Fruit fly (Drosophila melanogaster) whole organism, embryonic: ENCODE measurements around the gene CG32483.

Source experiments
- Awh ChIP-seq: fragments of 200-800 bp; sonication (Bioruptor generic); IDR thresholded peaks from 2 replicates; pipeline ENCODE4, ENCODE4 v1.3.6; 2022; ENCODE audit warnings: missing biosample characterization, missing genetic modification characterization
- CG10462 ChIP-seq: fragments of 200-800 bp; sonication (Bioruptor generic); optimal IDR thresholded peaks from 2 replicates; lab custom pipeline; 2016; ENCODE audit warnings: missing biosample characterization, missing genetic modification characterization
- CG10959 ChIP-seq: fragments of 200-800 bp; sonication (Bioruptor generic); IDR thresholded peaks from 2 replicates; pipeline ENCODE4 v1.3.6; 2022; ENCODE audit warnings: missing biosample characterization, missing genetic modification characterization
- CG12659 ChIP-seq: fragments of 200-800 bp; sonication (Bioruptor generic); optimal IDR thresholded peaks from 3 replicates; lab custom pipeline; 2017; ENCODE audit warnings: mild to moderate bottlenecking, missing biosample characterization, missing genetic modification reagents, missing genetic modification characterization
- CG15011 ChIP-seq: fragments of 200-800 bp; sonication (Bioruptor generic); optimal IDR thresholded peaks from 3 replicates; lab custom pipeline; 2018; ENCODE audit warnings: missing biosample characterization, mild to moderate bottlenecking, missing genetic modification characterization
- CG16779 ChIP-seq: fragments of 200-800 bp; sonication (Bioruptor generic); IDR thresholded peaks from 2 replicates; pipeline ENCODE4 v1.3.6; 2022; ENCODE audit warnings: missing biosample characterization, missing genetic modification characterization
- CG17912 ChIP-seq: fragments of 200-800 bp; sonication (Bioruptor generic); optimal IDR thresholded peaks from 2 replicates; lab custom pipeline; 2018; ENCODE audit warnings: missing biosample characterization, mild to moderate bottlenecking, missing genetic modification characterization
- CG18476 ChIP-seq: fragments of 200-800 bp; sonication (Bioruptor generic); optimal IDR thresholded peaks from 2 replicates; lab custom pipeline; 2016; ENCODE audit warnings: missing biosample characterization, mild to moderate bottlenecking, missing genetic modification characterization
- CG2889 ChIP-seq: fragments of 200-800 bp; sonication (Bioruptor generic); IDR thresholded peaks from 3 replicates; pipeline ENCODE4 v1.3.6; 2022; ENCODE audit warnings: missing biosample characterization, missing genetic modification characterization
- CG31365 ChIP-seq: fragments of 200-800 bp; sonication (Bioruptor generic); optimal IDR thresholded peaks from 2 replicates; lab custom pipeline; 2018; ENCODE audit warnings: missing biosample characterization, mild to moderate bottlenecking, missing genetic modification characterization
- CG31441 ChIP-seq: fragments of 200-800 bp; sonication (Bioruptor generic); IDR thresholded peaks from 2 replicates; pipeline ENCODE4 v1.3.6; 2022; ENCODE audit warnings: missing biosample characterization, missing genetic modification characterization
- CG32532 ChIP-seq: fragments of 200-800 bp; sonication (Bioruptor generic); IDR thresholded peaks from 2 replicates; pipeline ENCODE4 v1.3.6; 2022; ENCODE audit warnings: missing biosample characterization, missing genetic modification characterization
- CG3281 ChIP-seq: fragments of 200-800 bp; sonication (Bioruptor generic); optimal IDR thresholded peaks from 3 replicates; lab custom pipeline; 2017; ENCODE audit warnings: missing biosample characterization, mild to moderate bottlenecking, missing genetic modification characterization
- CG4282 ChIP-seq: fragments of 200-800 bp; sonication (Bioruptor generic); optimal IDR thresholded peaks from 2 replicates; lab custom pipeline; 2016; ENCODE audit warnings: missing biosample characterization, missing genetic modification characterization
- CG4360 ChIP-seq: fragments of 200-800 bp; sonication (Bioruptor generic); IDR thresholded peaks from 2 replicates; pipeline ENCODE4 v1.3.6; 2022; ENCODE audit warnings: missing biosample characterization, missing genetic modification characterization
- CG43689 ChIP-seq: fragments of 200-800 bp; sonication (Bioruptor generic); IDR thresholded peaks from 2 replicates; pipeline ENCODE4 v1.3.6; 2022; ENCODE audit warnings: missing biosample characterization, missing genetic modification characterization
- CG4404 ChIP-seq: fragments of 200-800 bp; sonication (Bioruptor generic); IDR thresholded peaks from 2 replicates; pipeline ENCODE4 v1.3.6; 2022; ENCODE audit warnings: missing biosample characterization, missing genetic modification characterization
- CG4617 ChIP-seq: fragments of 200-800 bp; sonication (Bioruptor generic); optimal IDR thresholded peaks from 3 replicates; lab custom pipeline; 2016; ENCODE audit warnings: missing biosample characterization, missing genetic modification characterization, borderline replicate concordance
- CG7271 ChIP-seq: fragments of 200-800 bp; sonication (Bioruptor generic); optimal IDR thresholded peaks from 2 replicates; lab custom pipeline; 2018; ENCODE audit warnings: missing biosample characterization, mild to moderate bottlenecking, missing genetic modification characterization, moderate library complexity
- CG8281 ChIP-seq: fragments of 200-800 bp; sonication (Bioruptor generic); optimal IDR thresholded peaks from 2 replicates; lab custom pipeline; 2018; ENCODE audit warnings: missing biosample characterization, mild to moderate bottlenecking, missing genetic modification characterization, moderate library complexity
- CG8924 ChIP-seq: fragments of 200-800 bp; optimal IDR thresholded peaks from 3 replicates; lab custom pipeline; 2019; ENCODE audit warnings: missing biosample characterization, mild to moderate bottlenecking, missing genetic modification characterization, moderate library complexity
- CG9437 ChIP-seq: fragments of 200-800 bp; sonication (Bioruptor generic); optimal IDR thresholded peaks from 2 replicates; lab custom pipeline; 2018; ENCODE audit warnings: missing biosample characterization, mild to moderate bottlenecking, missing genetic modification characterization
- CG9932 ChIP-seq: fragments of 200-800 bp; sonication (Bioruptor generic); IDR thresholded peaks from 2 replicates; pipeline ENCODE4 v1.3.6; 2022; ENCODE audit warnings: missing biosample characterization, missing genetic modification characterization
- Dek ChIP-seq: fragments of 200-800 bp; sonication (Bioruptor generic); optimal IDR thresholded peaks from 3 replicates; lab custom pipeline; 2019; ENCODE audit warnings: missing biosample characterization, mild to moderate bottlenecking, missing genetic modification characterization, moderate library complexity
- Dll ChIP-seq: fragments of 200-800 bp; sonication (Bioruptor generic); IDR thresholded peaks from 4 replicates; pipeline ENCODE4 v1.3.6; 2022; ENCODE audit warnings: missing biosample characterization, missing genetic modification characterization; ENCODE audit not compliant: partially characterized antibody
- ERR ChIP-seq: fragments of 200-800 bp; sonication (Bioruptor generic); optimal IDR thresholded peaks from 2 replicates; lab custom pipeline; 2016; ENCODE audit warnings: missing biosample characterization, missing genetic modification characterization
- Ets97D ChIP-seq: fragments of 200-800 bp; sonication (Bioruptor generic); optimal IDR thresholded peaks from 3 replicates; lab custom pipeline; 2016; ENCODE audit warnings: missing biosample characterization, missing genetic modification characterization
- Fer3 ChIP-seq: fragments of 200-800 bp; sonication (Bioruptor generic); optimal IDR thresholded peaks from 2 replicates; lab custom pipeline; 2018; ENCODE audit warnings: missing biosample characterization, mild to moderate bottlenecking, missing genetic modification characterization, moderate library complexity
- HLH3B ChIP-seq: fragments of 200-800 bp; sonication (Bioruptor generic); IDR thresholded peaks from 2 replicates; pipeline ENCODE4 v1.3.6; 2022; ENCODE audit warnings: missing biosample characterization, missing genetic modification characterization
- Hr78 ChIP-seq, 2 experiments: fragments of 200-800 bp in 1 of 2; fragments of >200 bp in 1 of 2; sonication (Bioruptor generic) in 1 of 2; optimal IDR thresholded peaks; 2 replicates each; lab custom pipeline; 2017 to 2019; ENCODE audit warnings: missing biosample characterization in 2 of 2, missing genetic modification characterization in 2 of 2, mild to moderate bottlenecking in 1 of 2, moderate library complexity in 1 of 2
- Hsf ChIP-seq: fragments of 200-800 bp; sonication (Bioruptor generic); optimal IDR thresholded peaks from 3 replicates; lab custom pipeline; 2016; ENCODE audit warnings: missing biosample characterization, missing genetic modification characterization
- NK7.1 ChIP-seq: fragments of 200-800 bp; sonication (Bioruptor generic); optimal IDR thresholded peaks from 3 replicates; lab custom pipeline; 2016; ENCODE audit warnings: missing biosample characterization, missing genetic modification characterization
- Opbp ChIP-seq: fragments of 200-800 bp; sonication (Bioruptor generic); IDR thresholded peaks from 3 replicates; pipeline ENCODE4 v1.3.6; 2022; ENCODE audit warnings: missing biosample characterization, missing genetic modification characterization; ENCODE audit not compliant: partially characterized antibody
- Xrp1 ChIP-seq: fragments of 200-800 bp; sonication (Bioruptor generic); IDR thresholded peaks from 2 replicates; pipeline ENCODE4 v1.3.6; 2022; ENCODE audit warnings: missing biosample characterization, missing genetic modification characterization
- bigmax ChIP-seq: fragments of 200-800 bp; sonication (Bioruptor generic); optimal IDR thresholded peaks from 2 replicates; lab custom pipeline; 2018; ENCODE audit warnings: missing biosample characterization, mild to moderate bottlenecking, missing genetic modification characterization
- cas ChIP-seq: fragments of 200-800 bp; sonication (Bioruptor generic); IDR thresholded peaks from 2 replicates; pipeline ENCODE4 v1.3.6; 2022; ENCODE audit warnings: missing biosample characterization, missing genetic modification characterization
- cg ChIP-seq: fragments of 200-800 bp; sonication (Bioruptor generic); optimal IDR thresholded peaks from 3 replicates; lab custom pipeline; 2019; ENCODE audit warnings: missing biosample characterization, mild to moderate bottlenecking, missing genetic modification characterization, moderate library complexity
- eyg ChIP-seq: fragments of 200-800 bp; sonication (Bioruptor generic); optimal IDR thresholded peaks from 3 replicates; lab custom pipeline; 2016; ENCODE audit warnings: missing biosample characterization, missing genetic modification characterization
- fru ChIP-seq: fragments of >200 bp; optimal IDR thresholded peaks from 2 replicates; lab custom pipeline; 2017
- gro ChIP-seq: fragments of 200-800 bp; sonication (Bioruptor generic); optimal IDR thresholded peaks from 2 replicates; lab custom pipeline; 2016; ENCODE audit warnings: missing biosample characterization, missing genetic modification characterization
- lmd ChIP-seq: fragments of 200-800 bp; sonication (Bioruptor generic); IDR thresholded peaks from 2 replicates; pipeline ENCODE4 v1.3.6; 2022; ENCODE audit warnings: missing biosample characterization, missing genetic modification characterization
- mld ChIP-seq: fragments of 200-800 bp; sonication (Bioruptor generic); IDR thresholded peaks from 3 replicates; pipeline ENCODE4 v1.3.6; 2022; ENCODE audit warnings: missing biosample characterization, missing genetic modification characterization; ENCODE audit not compliant: partially characterized antibody
- pfk ChIP-seq: fragments of 200-800 bp; sonication (Bioruptor generic); optimal IDR thresholded peaks from 2 replicates; lab custom pipeline; 2018; ENCODE audit warnings: missing biosample characterization, mild to moderate bottlenecking, missing genetic modification characterization, moderate library complexity
- prd ChIP-seq, 3 experiments: fragments of >200 bp in 2 of 3; fragments of 200-800 bp in 1 of 3; sonication (Bioruptor generic) in 1 of 3; optimal IDR thresholded peaks in 2 of 3; IDR thresholded peaks in 1 of 3; 2 replicates in 2 of 3; 3 replicates in 1 of 3; pipeline versions ENCODE4 v1.3.6 to Lab custom; 2017 to 2022; ENCODE audit warnings: missing biosample characterization in 1 of 3, missing genetic modification characterization in 1 of 3
- shn ChIP-seq: fragments of 200-800 bp; sonication (Bioruptor generic); optimal IDR thresholded peaks from 3 replicates; lab custom pipeline; 2016; ENCODE audit warnings: missing biosample characterization, missing genetic modification characterization
- sima ChIP-seq: fragments of 200-800 bp; sonication (Bioruptor generic); optimal IDR thresholded peaks from 2 replicates; lab custom pipeline; 2016; ENCODE audit warnings: missing biosample characterization, missing genetic modification characterization
- sr ChIP-seq: fragments of 200-800 bp; sonication (Bioruptor generic); IDR thresholded peaks from 3 replicates; pipeline ENCODE4 v1.3.6; 2022; ENCODE audit warnings: missing biosample characterization, missing genetic modification characterization
- vfl ChIP-seq: fragments of 200-800 bp; sonication (Bioruptor generic); optimal IDR thresholded peaks from 2 replicates; lab custom pipeline; 2016; ENCODE audit warnings: missing biosample characterization, missing genetic modification characterization
- zen ChIP-seq: fragments of 200-800 bp; sonication (Bioruptor generic); optimal IDR thresholded peaks from 3 replicates; lab custom pipeline; 2018; ENCODE audit warnings: missing biosample characterization, mild to moderate bottlenecking, missing genetic modification characterization, moderate library complexity
- zfh1 ChIP-seq: fragments of 200-800 bp; sonication (Bioruptor generic); IDR thresholded peaks from 3 replicates; pipeline ENCODE4 v1.3.6; 2022; ENCODE audit warnings: missing biosample characterization, missing genetic modification characterization

CG32483 gene

dm6 chr3L:681793-682369 lies 8.0 kb downstream of the CG32483 start (continued):
- peak; percentile 78 for TF ChIP-seq CG17912 (GFP tag; lab: Kevin White, UChicago)
- no peak for TF ChIP-seq CG18476 (GFP tag; lab: Kevin White, UChicago)
- TF ChIP-seq vfl (GFP tag; lab: Kevin White, UChicago), result peak; percentile 33
- TF ChIP-seq CG31365 (tag; lab: Kevin White, UChicago), result peak; percentile 59
- TF ChIP-seq CG9932 (GFP tag; lab: Robert Waterston, UW), result no peak
- TF ChIP-seq cas, result no peak
- TF ChIP-seq bigmax (GFP tag; lab: Kevin White, UChicago), result peak; percentile 13
- TF ChIP-seq CG4404 (GFP tag; lab: Robert Waterston, UW), result 0 out of 2 replicates have a peak, but pooled peaks have one; percentile 18
- 0 out of 2 replicates have a peak, but pooled peaks have one; percentile 28 for TF ChIP-seq CG4360 (GFP tag; lab: Robert Waterston, UW)
- TF ChIP-seq NK7.1 (GFP tag; lab: Kevin White, UChicago), result no peak
- TF ChIP-seq ERR (GFP tag; lab: Kevin White, UChicago), result peak; percentile 8
- TF ChIP-seq Ets97D (GFP tag; lab: Kevin White, UChicago), result peak; percentile 63
- no peak for TF ChIP-seq prd (optimal IDR thresholded peaks at IDR 0.05; lab: Kevin White, UChicago)
- TF ChIP-seq prd (GFP tag; IDR thresholded peaks at IDR 0.05; lab: Robert Waterston, UW), result no peak
- TF ChIP-seq shn (GFP tag; lab: Kevin White, UChicago), result peak; percentile 11
- peak; percentile 37; the same call in 1 of the 2 replicates for TF ChIP-seq CG32532 (GFP tag; lab: Robert Waterston, UW)
- TF ChIP-seq lmd (GFP tag; lab: Robert Waterston, UW), result 0 out of 2 replicates have a peak, but pooled peaks have one; percentile 5
- TF ChIP-seq CG2889, result no peak
- TF ChIP-seq zfh1 (GFP tag; lab: Robert Waterston, UW), result 0 out of 3 replicates have a peak, but pooled peaks have one; percentile 36
- no peak for TF ChIP-seq CG15011 (GFP tag; lab: Kevin White, UChicago)
- TF ChIP-seq CG3281 (GFP tag; lab: Kevin White, UChicago), result peak; percentile 46
- TF ChIP-seq zen (tag; lab: Kevin White, UChicago), result peak; percentile 54
- TF ChIP-seq CG31441 (GFP tag; lab: Robert Waterston, UW), result 0 out of 2 replicates have a peak, but pooled peaks have one; percentile 23
- peak; percentile 24 for TF ChIP-seq Fer3 (tag; lab: Kevin White, UChicago)
- TF ChIP-seq mld, result no peak
- no peak for TF ChIP-seq CG43689 (GFP tag; lab: Robert Waterston, UW)
- TF ChIP-seq CG16779 (GFP tag; lab: Robert Waterston, UW), result no peak
- TF ChIP-seq CG4282 (GFP tag; lab: Kevin White, UChicago), result peak; percentile 32
- TF ChIP-seq CG7271, result peak; percentile 19
- no peak for TF ChIP-seq fru
- peak; percentile 80 for TF ChIP-seq CG12659
- TF ChIP-seq sr (GFP tag; lab: Robert Waterston, UW), result peak; percentile 97
- no peak for TF ChIP-seq Dek
- TF ChIP-seq CG10462, result no peak
- peak; percentile 46; the same call in 2 of the 3 replicates for TF ChIP-seq Opbp
- no peak for TF ChIP-seq pfk (GFP tag; lab: Kevin White, UChicago)
- peak; percentile 26 for TF ChIP-seq CG4617 (GFP tag; lab: Kevin White, UChicago)
- peak; percentile 6 for TF ChIP-seq eyg (GFP tag; lab: Kevin White, UChicago)
- TF ChIP-seq Dll, result peak; percentile 41; the same call in 2 of the 4 replicates
- TF ChIP-seq gro (GFP tag; lab: Kevin White, UChicago), result peak; percentile 55
- no peak for TF ChIP-seq Hsf (GFP tag; lab: Kevin White, UChicago)
- no peak for TF ChIP-seq sima
- TF ChIP-seq cg (GFP tag; lab: Kevin White, UChicago), result peak; percentile 78
- TF ChIP-seq Awh, result no peak
- peak; percentile 48; the same call in 1 of the 2 replicates for TF ChIP-seq Xrp1 (GFP tag; lab: Robert Waterston, UW)
- TF ChIP-seq CG8281 (tag; lab: Kevin White, UChicago), result no peak
- TF ChIP-seq HLH3B, result no peak
- no peak for TF ChIP-seq Hr78 (GFP tag; optimal IDR thresholded peaks at IDR 0.05; lab: Kevin White, UChicago)
- no peak for TF ChIP-seq CG10959
- TF ChIP-seq CG9437, result peak; percentile 1
- TF ChIP-seq CG8924 (tag; lab: Kevin White, UChicago), result peak; percentile 78
